Worm (Caenorhabditis elegans) whole organism, L3 larva: ENCODE data around the gene ccnk-1.

Source experiments
- aly-2 ChIP-seq: fragments of 150-350 bp; optimal IDR thresholded peaks from 2 replicates; lab custom pipeline; 2014; ENCODE audit warnings: missing biosample characterization, missing genetic modification characterization
- ceh-28 ChIP-seq: fragments of 150-350 bp; optimal IDR thresholded peaks from 2 replicates; lab custom pipeline; 2014; ENCODE audit warnings: missing biosample characterization, missing genetic modification reagents, missing genetic modification characterization
- ceh-82 ChIP-seq: fragments of 150-350 bp; optimal IDR thresholded peaks from 2 replicates; lab custom pipeline; 2014; ENCODE audit warnings: missing biosample characterization, missing genetic modification characterization
- nhr-11 ChIP-seq: fragments of 150-350 bp; optimal IDR thresholded peaks from 2 replicates; lab custom pipeline; 2014; ENCODE audit warnings: missing biosample characterization, missing genetic modification characterization
- nhr-77 ChIP-seq: fragments of 150-350 bp; optimal IDR thresholded peaks from 2 replicates; lab custom pipeline; 2014; ENCODE audit warnings: missing biosample characterization, missing genetic modification characterization
- skn-1 ChIP-seq: fragments of 150-350 bp; optimal IDR thresholded peaks from 2 replicates; lab custom pipeline; 2014; ENCODE audit warnings: missing biosample characterization, missing genetic modification characterization
- snpc-4 ChIP-seq: fragments of 150-350 bp; optimal IDR thresholded peaks from 2 replicates; lab custom pipeline; 2014; ENCODE audit warnings: missing biosample characterization, missing genetic modification characterization
- unc-62 ChIP-seq: fragments of 150-350 bp; sonication (generic microtip); optimal IDR thresholded peaks from 4 replicates; lab custom pipeline; 2014; ENCODE audit warnings: missing biosample characterization, missing genetic modification reagents, missing genetic modification characterization

ce11 chrV:14660608-14661355, 48.4 kb downstream of the ccnk-1 start, which contains the start of gene srh-17:
- TF ChIP-seq snpc-4, result no peak
- TF ChIP-seq nhr-77 (tag; lab: Kevin White, UChicago), result no peak
- no peak for TF ChIP-seq ceh-28 (tag; lab: Kevin White, UChicago)
- TF ChIP-seq nhr-11 (tag; lab: Kevin White, UChicago), result no peak
- no peak for TF ChIP-seq ceh-82 (tag; lab: Kevin White, UChicago)
- no peak for TF ChIP-seq aly-2 (tag; lab: Kevin White, UChicago)
- no peak for TF ChIP-seq unc-62
- no peak for TF ChIP-seq skn-1 (tag; lab: Kevin White, UChicago)
